Fruit fly (Drosophila melanogaster): Measurements from ENCODE around the gene Lcp65Af.
A peak's percentile ranks its signal among the peaks of the same experiment; 100 is the strongest.

The Lcp65Af gene

DNA sequence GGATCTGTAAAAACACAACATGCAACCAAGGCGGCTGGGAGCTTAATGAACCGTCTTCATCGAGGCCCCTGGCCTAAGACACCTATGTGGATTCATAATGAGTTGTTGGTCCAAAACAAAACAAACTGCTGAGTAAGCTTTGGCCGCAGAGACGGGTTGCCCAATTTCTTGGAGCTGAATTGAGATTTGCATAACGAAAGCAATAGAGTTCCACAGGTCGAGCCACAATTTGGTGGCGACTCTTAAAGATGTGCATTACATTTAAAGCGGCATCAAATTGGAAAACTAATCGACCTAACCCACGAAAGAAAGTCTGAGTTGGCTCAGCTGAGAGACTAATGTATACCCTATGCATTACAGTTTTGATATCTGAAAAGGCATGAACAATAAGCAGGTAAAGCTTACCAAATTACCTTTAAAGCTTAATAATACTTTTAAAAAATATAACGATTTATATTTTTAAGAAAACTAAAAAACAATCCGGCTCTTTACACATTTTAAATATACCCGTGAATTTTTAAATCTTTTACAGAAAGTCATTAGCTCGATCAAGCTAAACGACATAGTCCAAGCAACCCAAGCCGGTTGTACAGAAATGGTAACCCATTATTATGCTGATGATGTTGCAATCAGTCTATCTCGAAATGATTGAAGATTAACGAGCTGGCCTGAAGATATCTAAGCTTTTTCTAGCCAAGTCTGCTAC, 20.9 kb upstream of the Lcp65Af start, which contains the start of gene CG13297 (continued):
- TF ChIP-seq CG18262 (tag; optimal IDR thresholded peaks at IDR 0.05), result peak; percentile 73
- no peak for TF ChIP-seq Dip2 (GFP tag; IDR thresholded peaks at IDR 0.05)
- TF ChIP-seq CG6813 (GFP tag; optimal IDR thresholded peaks at IDR 0.05), result peak; percentile 17
- no peak for TF ChIP-seq CG3847 (GFP tag; IDR thresholded peaks at IDR 0.05)
- TF ChIP-seq CG33557 (GFP tag; optimal IDR thresholded peaks at IDR 0.05), result no peak
- no peak for TF ChIP-seq CG7928 (GFP tag; optimal IDR thresholded peaks at IDR 0.05)
- TF ChIP-seq gt (GFP tag; IDR thresholded peaks at IDR 0.05), result no peak
- no peak for TF ChIP-seq CG4707 (GFP tag; optimal IDR thresholded peaks at IDR 0.05)
- TF ChIP-seq CG11504 (tag; optimal IDR thresholded peaks at IDR 0.05), result peak; percentile 86
- TF ChIP-seq nom (GFP tag; optimal IDR thresholded peaks at IDR 0.05), result no peak
- TF ChIP-seq Mrtf (GFP tag; IDR thresholded peaks at IDR 0.05), result no peak
- TF ChIP-seq Hr3 (GFP tag; optimal IDR thresholded peaks at IDR 0.05), result peak; percentile 10
- no peak for TF ChIP-seq NC2α (GFP tag; optimal IDR thresholded peaks at IDR 0.05)
- TF ChIP-seq Hmx (GFP tag; optimal IDR thresholded peaks at IDR 0.05), result no peak
- TF ChIP-seq org-1 (GFP tag; optimal IDR thresholded peaks at IDR 0.05), result peak; percentile 37
- TF ChIP-seq CG11247 (GFP tag; IDR thresholded peaks at IDR 0.05), result no peak
- no peak for TF ChIP-seq CG30020 (tag; optimal IDR thresholded peaks at IDR 0.05)
- no peak for TF ChIP-seq CG7745 (tag; optimal IDR thresholded peaks at IDR 0.05)
- TF ChIP-seq slbo (GFP tag; IDR thresholded peaks at IDR 0.05), result no peak
- TF ChIP-seq CG14441 (GFP tag; IDR thresholded peaks at IDR 0.05), result peak; percentile 60
- no peak; the same call in 1 of the 2 replicates for TF ChIP-seq Rx (GFP tag; IDR thresholded peaks at IDR 0.05)
- TF ChIP-seq wor (GFP tag; IDR thresholded peaks at IDR 0.05), result peak; percentile 58; the same call in 1 of the 2 replicates
- peak; percentile 22 for TF ChIP-seq Dek (tag; optimal IDR thresholded peaks at IDR 0.05)
- TF ChIP-seq Mes4 (GFP tag; optimal IDR thresholded peaks at IDR 0.05), result no peak
- no peak for TF ChIP-seq unc-4 (GFP tag; IDR thresholded peaks at IDR 0.05; ENCODE audit: partially characterized antibody)
- TF ChIP-seq Mad (GFP tag; optimal IDR thresholded peaks at IDR 0.05), result no peak
- peak; percentile 54; the same call in 1 of the 3 replicates for TF ChIP-seq ase (GFP tag; IDR thresholded peaks at IDR 0.05)
- TF ChIP-seq croc (GFP tag; conservative IDR thresholded peaks at IDR 0.05), result peak; percentile 37; the same call in 2 of the 3 replicates
- no peak for TF ChIP-seq Hand (GFP tag; optimal IDR thresholded peaks at IDR 0.05)
- no peak for TF ChIP-seq CG15601 (tag; optimal IDR thresholded peaks at IDR 0.05)
- TF ChIP-seq Opbp (GFP tag; IDR thresholded peaks at IDR 0.05; ENCODE audit: partially characterized antibody), result no peak
- TF ChIP-seq CG6683 (GFP tag; optimal IDR thresholded peaks at IDR 0.05), result no peak
- no peak for TF ChIP-seq CTCF (GFP tag; optimal IDR thresholded peaks at IDR 0.05)
- no peak for TF ChIP-seq pfk (GFP tag; optimal IDR thresholded peaks at IDR 0.05)
- no peak for TF ChIP-seq Lhr (GFP tag; optimal IDR thresholded peaks at IDR 0.05)
- no peak for TF ChIP-seq CG12942 (GFP tag; optimal IDR thresholded peaks at IDR 0.05)
- TF ChIP-seq CG17612 (GFP tag; IDR thresholded peaks at IDR 0.05), result no peak
- no peak for TF ChIP-seq aop (GFP tag; IDR thresholded peaks at IDR 0.05)
- TF ChIP-seq crp (GFP tag; optimal IDR thresholded peaks at IDR 0.05), result no peak
- TF ChIP-seq CG7357 (GFP tag; IDR thresholded peaks at IDR 0.05), result no peak
- TF ChIP-seq CG3838 (GFP tag; optimal IDR thresholded peaks at IDR 0.05), result no peak
- no peak for TF ChIP-seq twi (tag; optimal IDR thresholded peaks at IDR 0.05)
- TF ChIP-seq Med (GFP tag), result peak; percentile 1
- no peak for TF ChIP-seq CHES-1-like (GFP tag; optimal IDR thresholded peaks at IDR 0.05)
- no peak for TF ChIP-seq ham (GFP tag; IDR thresholded peaks at IDR 0.05)
- no peak for TF ChIP-seq pnt (GFP tag; optimal IDR thresholded peaks at IDR 0.05)
- no peak for TF ChIP-seq her (GFP tag; optimal IDR thresholded peaks at IDR 0.05)
- no peak for TF ChIP-seq Hsf (GFP tag; optimal IDR thresholded peaks at IDR 0.05)
- no peak for TF ChIP-seq Usf (GFP tag; optimal IDR thresholded peaks at IDR 0.05)
- TF ChIP-seq CG7786 (GFP tag; optimal IDR thresholded peaks at IDR 0.05), result no peak
- TF ChIP-seq sr (GFP tag; IDR thresholded peaks at IDR 0.05), result no peak

Measured in whole organism, embryonic.